Worm (Caenorhabditis elegans): Measurements from ENCODE around the gene ttr-11.

Gene ttr-11

DNA sequence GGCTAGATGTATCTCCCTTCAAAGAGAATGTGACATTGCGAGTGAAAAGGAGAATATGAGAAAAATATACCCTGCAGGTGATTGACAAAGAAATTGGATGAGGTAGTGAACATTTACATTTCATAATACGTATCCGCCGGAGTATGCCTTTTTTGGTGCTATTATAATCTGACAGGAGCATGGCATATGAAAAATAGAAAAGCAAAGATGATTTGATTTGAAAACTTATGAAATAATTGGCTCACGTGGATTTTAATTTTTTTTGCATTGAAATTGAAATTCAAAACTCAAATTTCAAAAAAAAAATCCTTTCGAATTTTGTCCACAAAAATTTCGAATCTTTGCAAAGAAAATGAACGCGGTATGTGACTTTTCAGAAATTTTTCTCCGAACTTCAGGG, at the start of gene ttr-11:
TSS of gene ttr-11 (plus strand) at position 301 of the 400 bp plus-strand sequence.
- TF ChIP-seq Y116A8C.19 (tag; optimal IDR thresholded peaks at IDR 0.05; ENCODE audit: borderline replicate concordance) (no peak), hlh-17 (GFP tag; optimal IDR thresholded peaks at IDR 0.05; ENCODE audit: borderline replicate concordance) (no peak), pax-3 (tag; optimal IDR thresholded peaks at IDR 0.05) (no peak), swsn-7 (tag; optimal IDR thresholded peaks at IDR 0.05) (no peak), ama-1 (optimal IDR thresholded peaks at IDR 0.05) (no peak), egl-27 (tag; optimal IDR thresholded peaks at IDR 0.05) (no peak), ceh-8 (GFP tag; optimal IDR thresholded peaks at IDR 0.05) (no peak), tbx-2 (tag; optimal IDR thresholded peaks at IDR 0.05) (no peak), nhr-12 (tag; optimal IDR thresholded peaks at IDR 0.05) (no peak), ztf-11 (tag; optimal IDR thresholded peaks at IDR 0.05) (no peak), lsy-2 (tag; optimal IDR thresholded peaks at IDR 0.05) (no peak)

DNA sequence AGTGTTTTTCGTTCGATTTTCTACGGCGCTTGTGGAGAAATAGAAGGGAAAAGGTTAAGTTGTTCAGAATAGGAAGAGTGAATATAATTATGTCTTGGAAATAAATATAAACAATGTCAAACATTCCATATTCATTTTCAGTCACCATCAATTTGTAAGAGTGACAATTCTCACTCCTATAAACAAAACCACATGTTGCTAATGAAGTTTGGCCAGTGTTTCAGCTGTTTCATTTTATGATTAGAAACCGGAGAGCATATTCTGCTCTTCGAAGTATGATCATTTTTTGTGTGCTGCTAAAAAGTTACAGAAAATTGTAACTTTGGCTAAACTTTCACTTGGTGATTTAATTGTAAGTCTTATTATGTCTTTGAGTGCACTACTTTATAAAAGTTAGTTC, 48.0 kb upstream of the ttr-11 start, which contains the start of gene Y38H6C.21:
TSS of gene Y38H6C.21 (minus strand) at position 148 of the 400 bp plus-strand sequence.
- no peak for TF ChIP-seq alr-1 (tag; optimal IDR thresholded peaks at IDR 0.05; ENCODE audit: borderline replicate concordance)
- no peak for TF ChIP-seq fkh-10 (GFP tag; optimal IDR thresholded peaks at IDR 0.05)
- no peak for TF ChIP-seq ceh-88 (GFP tag; IDR thresholded peaks at IDR 0.05)
- no peak for TF ChIP-seq lsy-2 (tag; optimal IDR thresholded peaks at IDR 0.05)
- TF ChIP-seq pax-3 (tag; optimal IDR thresholded peaks at IDR 0.05) = no peak
- TF ChIP-seq skn-1 (tag; optimal IDR thresholded peaks at IDR 0.05) = no peak
- peak; percentile 76 for TF ChIP-seq fkh-4 (tag; optimal IDR thresholded peaks at IDR 0.05; ENCODE audit: borderline replicate concordance)
- no peak for TF ChIP-seq ets-5 (GFP tag; IDR thresholded peaks at IDR 0.05)
- no peak for TF ChIP-seq ztf-11 (tag; optimal IDR thresholded peaks at IDR 0.05)
- TF ChIP-seq efl-1 (optimal IDR thresholded peaks at IDR 0.05) = no peak
- no peak for TF ChIP-seq efl-1 (GFP tag; optimal IDR thresholded peaks at IDR 0.05 in 1 of 2)
- TF ChIP-seq elt-2 (tag; optimal IDR thresholded peaks at IDR 0.05) = peak; percentile 8
- no peak for TF ChIP-seq rnt-1 (tag; optimal IDR thresholded peaks at IDR 0.05)
- no peak for TF ChIP-seq elt-3 (tag; optimal IDR thresholded peaks at IDR 0.05)
- TF ChIP-seq lin-14 (GFP tag; optimal IDR thresholded peaks at IDR 0.05) = no peak
- no peak for TF ChIP-seq xbp-1 (tag; optimal IDR thresholded peaks at IDR 0.05)
- peak; percentile 88 for TF ChIP-seq dsc-1 (tag; optimal IDR thresholded peaks at IDR 0.05)
- no peak for TF ChIP-seq zag-1 (tag; optimal IDR thresholded peaks at IDR 0.05)
- no peak for TF ChIP-seq lin-13 (GFP tag; optimal IDR thresholded peaks at IDR 0.05)
- no peak for TF ChIP-seq hlh-17 (GFP tag; optimal IDR thresholded peaks at IDR 0.05; ENCODE audit: borderline replicate concordance)
- TF ChIP-seq tbx-2 (tag; optimal IDR thresholded peaks at IDR 0.05) = no peak
- no peak for TF ChIP-seq nhr-20 (tag; optimal IDR thresholded peaks at IDR 0.05)
- TF ChIP-seq isw-1 (GFP tag; IDR thresholded peaks at IDR 0.05) = no peak

DNA sequence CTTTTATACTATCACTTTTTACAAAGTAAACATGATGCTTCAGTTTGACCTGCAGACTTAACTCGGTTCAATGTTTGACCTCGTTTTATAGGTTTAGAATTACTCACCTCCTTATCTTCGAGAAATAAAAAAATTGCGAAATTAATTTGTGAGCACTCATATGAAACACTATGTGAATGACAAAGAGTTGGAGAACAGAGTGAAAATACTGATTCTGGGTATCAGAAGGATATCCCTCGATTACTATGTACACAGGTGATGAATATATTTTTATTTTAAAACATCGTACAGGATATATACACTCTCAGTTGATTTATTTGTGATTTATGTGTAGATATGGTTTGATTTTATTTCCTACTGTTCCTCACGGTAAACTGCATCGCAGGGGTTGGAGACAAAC, 46.9 kb upstream of the ttr-11 start, which contains the start of gene Y38H6C.23:
TSS of gene Y38H6C.23 (minus strand) at position 101 of the 400 bp plus-strand sequence.
- no peak for TF ChIP-seq dsc-1 (tag; optimal IDR thresholded peaks at IDR 0.05)
- no peak for TF ChIP-seq ama-1 (optimal IDR thresholded peaks at IDR 0.05)
- TF ChIP-seq fkh-4 (tag; optimal IDR thresholded peaks at IDR 0.05; ENCODE audit: borderline replicate concordance) = no peak
- TF ChIP-seq ztf-11 (tag; optimal IDR thresholded peaks at IDR 0.05) = no peak
- no peak for TF ChIP-seq ceh-63 (GFP tag; optimal IDR thresholded peaks at IDR 0.05)
- no peak for TF ChIP-seq irx-1 (tag; optimal IDR thresholded peaks at IDR 0.05)
- TF ChIP-seq nhr-71 (tag; optimal IDR thresholded peaks at IDR 0.05) = no peak
- TF ChIP-seq pag-3 (tag; optimal IDR thresholded peaks at IDR 0.05; ENCODE audit: borderline replicate concordance, insufficient read depth) = no peak
- TF ChIP-seq nhr-84 (tag; optimal IDR thresholded peaks at IDR 0.05) = no peak
- TF ChIP-seq hlh-4 (tag; optimal IDR thresholded peaks at IDR 0.05) = no peak
- no peak for TF ChIP-seq rnt-1 (tag; optimal IDR thresholded peaks at IDR 0.05)
- TF ChIP-seq ceh-8 (GFP tag; optimal IDR thresholded peaks at IDR 0.05) = no peak
- TF ChIP-seq lin-39 (tag; optimal IDR thresholded peaks at IDR 0.05) = no peak
- TF ChIP-seq lsy-2 (tag; optimal IDR thresholded peaks at IDR 0.05) = no peak
- TF ChIP-seq C34B4.2 (tag; optimal IDR thresholded peaks at IDR 0.05) = no peak
- TF ChIP-seq alr-1 (tag; optimal IDR thresholded peaks at IDR 0.05; ENCODE audit: borderline replicate concordance) = no peak
- TF ChIP-seq nhr-19 (GFP tag; conservative IDR thresholded peaks at IDR 0.05) = no peak
- TF ChIP-seq sup-37 (GFP tag; optimal IDR thresholded peaks at IDR 0.05) = no peak
- TF ChIP-seq unc-30 (tag; optimal IDR thresholded peaks at IDR 0.05) = no peak
- no peak for TF ChIP-seq nhr-85 (tag)

Data from whole organism, L1 larva.